Fruit fly (Drosophila melanogaster) S2 (cell line): ENCODE data around the gene Wdr24.

Source experiments
- CG8478 ChIP-seq: fragments of >200 bp; optimal IDR thresholded peaks from 2 replicates; lab custom pipeline; 2018
- CTCF ChIP-seq, 2 experiments: fragments of >200 bp; optimal IDR thresholded peaks; 2 replicates each; lab custom pipeline; 2018

Gene Wdr24

dm6 chr3R:29762297-29762696 lies 17.4 kb upstream of the Wdr24 start:
- no peak for TF ChIP-seq CG8478 (lab: Kevin White, UChicago)
- no peak for TF ChIP-seq CTCF (optimal IDR thresholded peaks at IDR 0.05; lab: Kevin White, UChicago)

dm6 chr3R:29761569-29761968 lies 16.7 kb upstream of the Wdr24 start:
- TF ChIP-seq CG8478 (lab: Kevin White, UChicago) (no peak), CTCF (optimal IDR thresholded peaks at IDR 0.05; lab: Kevin White, UChicago) (no peak)

dm6 chr3R:29760042-29760441 lies 15.2 kb upstream of the Wdr24 start:
- no peak for TF ChIP-seq CG8478 (lab: Kevin White, UChicago)
- no peak for TF ChIP-seq CTCF (optimal IDR thresholded peaks at IDR 0.05; lab: Kevin White, UChicago)

- TF ChIP-seq CG8478 (lab: Kevin White, UChicago) (no peak), CTCF (optimal IDR thresholded peaks at IDR 0.05; lab: Kevin White, UChicago) (no peak)
Measured at dm6 chr3R:29758734-29759131, 13.8 kb upstream of the Wdr24 start.

dm6 chr3R:29758129-29758733 lies 13.3 kb upstream of the Wdr24 start:
- TF ChIP-seq CTCF (optimal IDR thresholded peaks at IDR 0.05; lab: Kevin White, UChicago) (no peak), CG8478 (lab: Kevin White, UChicago) (no peak)

- TF ChIP-seq CG8478 (lab: Kevin White, UChicago) (peak; percentile 48), CTCF (optimal IDR thresholded peaks at IDR 0.05; lab: Kevin White, UChicago) (no peak)
Measured at dm6 chr3R:29757681-29758080, 12.8 kb upstream of the Wdr24 start.

- TF ChIP-seq CG8478 (lab: Kevin White, UChicago) (no peak), CTCF (optimal IDR thresholded peaks at IDR 0.05; lab: Kevin White, UChicago) (no peak)
Measured at dm6 chr3R:29757226-29757625, 12.3 kb upstream of the Wdr24 start.

dm6 chr3R:29756153-29756552 lies 11.3 kb upstream of the Wdr24 start:
- TF ChIP-seq CG8478 (lab: Kevin White, UChicago) (no peak), CTCF (optimal IDR thresholded peaks at IDR 0.05; lab: Kevin White, UChicago) (no peak)

dm6 chr3R:29755248-29755647 lies 10.4 kb upstream of the Wdr24 start:
- TF ChIP-seq CG8478 (lab: Kevin White, UChicago) (no peak), CTCF (optimal IDR thresholded peaks at IDR 0.05; lab: Kevin White, UChicago) (no peak)

dm6 chr3R:29749304-29750066 lies 4.6 kb upstream of the Wdr24 start:
- TF ChIP-seq CTCF (optimal IDR thresholded peaks at IDR 0.05; lab: Kevin White, UChicago): no peak
- peak; percentile 35 for TF ChIP-seq CG8478 (lab: Kevin White, UChicago)

- TF ChIP-seq CG8478 (lab: Kevin White, UChicago): no peak
- no peak for TF ChIP-seq CTCF (optimal IDR thresholded peaks at IDR 0.05; lab: Kevin White, UChicago)
Measured at dm6 chr3R:29748591-29749303, 3.9 kb upstream of the Wdr24 start, which contains the start of the genes ATPsyngamma and yata. ATPsyngamma (minus strand) TSS chr3R:29749163. yata (plus strand) TSS chr3R:29749219.

dm6 chr3R:29740078-29740477 lies 4.8 kb downstream of the Wdr24 start:
- no peak for TF ChIP-seq CTCF (optimal IDR thresholded peaks at IDR 0.05; lab: Kevin White, UChicago)
- no peak for TF ChIP-seq CG8478 (lab: Kevin White, UChicago)

dm6 chr3R:29737891-29738290 lies 7.0 kb downstream of the Wdr24 start, which contains the start of gene Gnpnat:
Gnpnat (plus strand) TSS chr3R:29738275.
- TF ChIP-seq CTCF (optimal IDR thresholded peaks at IDR 0.05; lab: Kevin White, UChicago) (no peak), CG8478 (lab: Kevin White, UChicago) (no peak)

dm6 chr3R:29736678-29737093 lies 8.2 kb downstream of the Wdr24 start, which contains the start of the genes CG7601 and CIA30:
CG7601 (minus strand) TSS chr3R:29736745.
CIA30 (plus strand) TSS chr3R:29736965.
- TF ChIP-seq CG8478 (lab: Kevin White, UChicago): no peak
- no peak for TF ChIP-seq CTCF (optimal IDR thresholded peaks at IDR 0.05; lab: Kevin White, UChicago)

- no peak for TF ChIP-seq CTCF (optimal IDR thresholded peaks at IDR 0.05; lab: Kevin White, UChicago)
- no peak for TF ChIP-seq CG8478 (lab: Kevin White, UChicago)
Measured at dm6 chr3R:29726277-29726676, 18.6 kb downstream of the Wdr24 start.
